Worm (Caenorhabditis elegans): Measurements from ENCODE around the gene shl-1.
"Not testable (repeated sequence)": the region's sequence is repeated elsewhere in the genome, so short reads cannot be mapped to it uniquely, and the experiment has no call there.

Gene shl-1

ce11 chrIV:6365045-6365444 is 18.8 kb downstream of the shl-1 start, which contains the start of gene Y73B6BL.270:
Gene Y73B6BL.270 (plus strand): TSS chrIV:6365345.
- no peak for TF ChIP-seq snpc-4 (tag; optimal IDR thresholded peaks at IDR 0.05)

- TF ChIP-seq lin-13 (GFP tag; optimal IDR thresholded peaks at IDR 0.05) = no peak
- TF ChIP-seq nhr-11 (tag; optimal IDR thresholded peaks at IDR 0.05) = no peak
- no peak for TF ChIP-seq zip-4 (GFP tag; optimal IDR thresholded peaks at IDR 0.05)
- no peak for TF ChIP-seq C04F5.9 (tag; optimal IDR thresholded peaks at IDR 0.05)
- TF ChIP-seq dsc-1 (tag; optimal IDR thresholded peaks at IDR 0.05) = no peak
- TF ChIP-seq mef-2 (tag; optimal IDR thresholded peaks at IDR 0.05) = no peak
- TF ChIP-seq unc-98 (GFP tag; IDR thresholded peaks at IDR 0.05) = no peak
- no peak for TF ChIP-seq xbp-1 (tag; optimal IDR thresholded peaks at IDR 0.05)
- TF ChIP-seq lir-3 (tag; optimal IDR thresholded peaks at IDR 0.05; ENCODE audit: poor library complexity) = no peak
- TF ChIP-seq ces-1 (GFP tag; optimal IDR thresholded peaks at IDR 0.05) = no peak
- no peak for TF ChIP-seq egl-13 (tag; optimal IDR thresholded peaks at IDR 0.05)
- no peak for TF ChIP-seq unc-30 (tag; optimal IDR thresholded peaks at IDR 0.05)
- no peak for TF ChIP-seq fkh-4 (tag; optimal IDR thresholded peaks at IDR 0.05; ENCODE audit: borderline replicate concordance)
- no peak for TF ChIP-seq unc-62 (GFP tag; optimal IDR thresholded peaks at IDR 0.05)
- peak; percentile 22 for TF ChIP-seq fkh-10 (GFP tag; optimal IDR thresholded peaks at IDR 0.05)
- no peak for TF ChIP-seq efl-1 (optimal IDR thresholded peaks at IDR 0.05)
- peak in 1 of 2 experiments; percentile 72 for TF ChIP-seq efl-1 (GFP tag; optimal IDR thresholded peaks at IDR 0.05 in 1 of 2)
- no peak for TF ChIP-seq ceh-88 (GFP tag; IDR thresholded peaks at IDR 0.05)
- no peak for TF ChIP-seq snu-23 (GFP tag; optimal IDR thresholded peaks at IDR 0.05)
Observed at ce11 chrIV:6363604-6364003, 20.3 kb downstream of the shl-1 start.

ce11 chrIV:6361668-6362067 is 22.2 kb downstream of the shl-1 start, which contains the start of gene Y73B6BL.47:
Gene Y73B6BL.47 (plus strand): TSS chrIV:6361968.
- TF ChIP-seq zag-1 (tag; optimal IDR thresholded peaks at IDR 0.05) = no peak
- TF ChIP-seq pax-3 (tag; optimal IDR thresholded peaks at IDR 0.05) = no peak
- no peak for TF ChIP-seq tbx-2 (tag; optimal IDR thresholded peaks at IDR 0.05)
- TF ChIP-seq aly-2 (tag; optimal IDR thresholded peaks at IDR 0.05) = no peak
- TF ChIP-seq lin-39 (tag; optimal IDR thresholded peaks at IDR 0.05) = no peak
- no peak for TF ChIP-seq ceh-90 (tag; optimal IDR thresholded peaks at IDR 0.05)
- no peak for TF ChIP-seq F16B12.6 (tag; optimal IDR thresholded peaks at IDR 0.05)
- no peak for TF ChIP-seq lin-14 (GFP tag; optimal IDR thresholded peaks at IDR 0.05)

ce11 chrIV:6347213-6347612 is 36.7 kb downstream of the shl-1 start, which contains the start of gene Y73B6BL.289:
Gene Y73B6BL.289 (plus strand): TSS chrIV:6347513.
- not testable (repeated sequence) for TF ChIP-seq C34B4.2 (tag; optimal IDR thresholded peaks at IDR 0.05); nhr-28 (tag; optimal IDR thresholded peaks at IDR 0.05); hlh-17 (GFP tag; optimal IDR thresholded peaks at IDR 0.05; ENCODE audit: borderline replicate concordance)

- TF ChIP-seq nhr-77 (tag; optimal IDR thresholded peaks at IDR 0.05) (no peak), lin-14 (GFP tag; optimal IDR thresholded peaks at IDR 0.05) (peak; percentile 3)
Observed at ce11 chrIV:6342876-6343275, 41.0 kb downstream of the shl-1 start, which contains the start of gene Y73B6BL.14. Gene Y73B6BL.14 (minus strand): TSS chrIV:6342976.

- TF ChIP-seq sptf-1 (tag; optimal IDR thresholded peaks at IDR 0.05) = no peak
- no peak for TF ChIP-seq ceh-88 (GFP tag; IDR thresholded peaks at IDR 0.05)
- TF ChIP-seq sup-37 (GFP tag; optimal IDR thresholded peaks at IDR 0.05) = no peak
- TF ChIP-seq lir-3 (tag; optimal IDR thresholded peaks at IDR 0.05; ENCODE audit: poor library complexity) = no peak
- no peak for TF ChIP-seq elt-2 (tag; optimal IDR thresholded peaks at IDR 0.05)
- no peak for TF ChIP-seq unc-30 (tag; optimal IDR thresholded peaks at IDR 0.05)
- TF ChIP-seq ceh-90 (tag; optimal IDR thresholded peaks at IDR 0.05) = no peak
Observed at ce11 chrIV:6342431-6342830, 41.4 kb downstream of the shl-1 start, which contains the start of gene Y73B6BL.288. Gene Y73B6BL.288 (minus strand): TSS chrIV:6342531.

All from whole organism, L1 larva.